Comparison of ENCODE assay signal across 1 fruit fly cellular context in the genomic region with DNA sequence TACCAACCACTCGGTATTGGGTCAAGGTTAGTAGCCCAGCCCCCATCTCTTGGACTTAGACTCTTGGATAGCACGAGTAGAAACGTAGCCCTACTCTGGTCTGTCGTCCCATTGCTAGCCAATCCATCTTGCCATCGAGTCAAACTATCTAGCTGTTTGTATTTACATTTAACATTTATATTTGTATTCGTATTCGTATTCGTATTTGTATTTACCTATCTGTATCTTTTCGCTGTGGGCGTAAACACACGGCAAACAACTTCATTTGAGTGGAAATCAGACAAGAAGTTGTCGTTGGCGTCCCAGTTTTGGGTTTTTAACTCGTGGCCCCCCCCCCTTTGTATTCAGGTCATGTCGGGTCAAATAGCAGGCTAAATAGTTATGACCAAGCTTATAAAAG.
TF ChIP-seq lines count a peak whose summit lies in the region.

No protein-coding gene starts in this region.

TF ChIP-seq in whole organism, embryonic, 481 proteins besides CTCF, POLR2A, EP300 and RAD21 (continued from another document and continues in another):
- peak; percentile 63 for TF ChIP-seq Xrp1 (GFP tag; IDR thresholded peaks at IDR 0.05; lab: Robert Waterston, UW)
- peak; percentile 71 for TF ChIP-seq wek (GFP tag; optimal IDR thresholded peaks at IDR 0.05; lab: Kevin White, UChicago)
- TF ChIP-seq so (GFP tag; IDR thresholded peaks at IDR 0.05; lab: Robert Waterston, UW), result peak; percentile 38; the same call in 1 of the 3 replicates
- no peak for TF ChIP-seq psq (GFP tag; optimal IDR thresholded peaks at IDR 0.05; lab: Kevin White, UChicago)
- no peak for TF ChIP-seq al (GFP tag; IDR thresholded peaks at IDR 0.05; lab: Robert Waterston, UW)
- peak; percentile 78 for TF ChIP-seq sens (GFP tag; lab: Kevin White, UChicago)
- peak; percentile 49 for TF ChIP-seq Side (GFP tag; optimal IDR thresholded peaks at IDR 0.05; lab: Kevin White, UChicago)
- no peak for TF ChIP-seq CG15479 (GFP tag; optimal IDR thresholded peaks at IDR 0.05; lab: Kevin White, UChicago)
- peak; percentile 11 for TF ChIP-seq MTF-1 (GFP tag; optimal IDR thresholded peaks at IDR 0.05; lab: Kevin White, UChicago; ENCODE audit: borderline replicate concordance)
- no peak for TF ChIP-seq GATAe (GFP tag; conservative IDR thresholded peaks at IDR 0.05; lab: Robert Waterston, UW)
- TF ChIP-seq Jarid2 (GFP tag; optimal IDR thresholded peaks at IDR 0.05; lab: Kevin White, UChicago), result peak; percentile 34
- TF ChIP-seq Chrac-16 (GFP tag; optimal IDR thresholded peaks at IDR 0.05; lab: Kevin White, UChicago), result no peak
- TF ChIP-seq CG11398 (GFP tag; optimal IDR thresholded peaks at IDR 0.05; lab: Kevin White, UChicago), result peak; percentile 14
- no peak for TF ChIP-seq ems (GFP tag; optimal IDR thresholded peaks at IDR 0.05; lab: Kevin White, UChicago)
- TF ChIP-seq CG10274 (GFP tag; optimal IDR thresholded peaks at IDR 0.05; lab: Kevin White, UChicago), result peak; percentile 4
- TF ChIP-seq schlank (tag; optimal IDR thresholded peaks at IDR 0.05; lab: Kevin White, UChicago), result peak; percentile 28
- TF ChIP-seq dmrt99B (tag; optimal IDR thresholded peaks at IDR 0.05; lab: Kevin White, UChicago), result peak; percentile 24
- TF ChIP-seq mirr (GFP tag; optimal IDR thresholded peaks at IDR 0.05; lab: Kevin White, UChicago), result peak; percentile 51
- no peak for TF ChIP-seq gcm2 (GFP tag; optimal IDR thresholded peaks at IDR 0.05; lab: Kevin White, UChicago)
- TF ChIP-seq CG33213 (GFP tag; optimal IDR thresholded peaks at IDR 0.05; lab: Kevin White, UChicago), result peak; percentile 22
- no peak for TF ChIP-seq gsb (GFP tag; IDR thresholded peaks at IDR 0.05; lab: Robert Waterston, UW)
- TF ChIP-seq CG13296 (GFP tag; optimal IDR thresholded peaks at IDR 0.05; lab: Kevin White, UChicago), result peak; percentile 53
- peak; percentile 28 for TF ChIP-seq btn (GFP tag; optimal IDR thresholded peaks at IDR 0.05; lab: Kevin White, UChicago)
- TF ChIP-seq Fer3 (tag; optimal IDR thresholded peaks at IDR 0.05; lab: Kevin White, UChicago), result peak; percentile 25
- no peak for TF ChIP-seq CG3995 (GFP tag; optimal IDR thresholded peaks at IDR 0.05; lab: Kevin White, UChicago)
- TF ChIP-seq H2.0 (GFP tag; IDR thresholded peaks at IDR 0.05; lab: Robert Waterston, UW), result no peak
- no peak for TF ChIP-seq inv (GFP tag; IDR thresholded peaks at IDR 0.05; lab: Robert Waterston, UW; ENCODE audit: partially characterized antibody)
- no peak for TF ChIP-seq CG9215 (GFP tag; IDR thresholded peaks at IDR 0.05; lab: Robert Waterston, UW)
- no peak for TF ChIP-seq gt (GFP tag; IDR thresholded peaks at IDR 0.05; lab: Robert Waterston, UW)
- peak; percentile 6 for TF ChIP-seq disco-r (GFP tag; optimal IDR thresholded peaks at IDR 0.05; lab: Kevin White, UChicago)
- TF ChIP-seq CG4730 (GFP tag; IDR thresholded peaks at IDR 0.05; lab: Robert Waterston, UW), result no peak
- TF ChIP-seq ttk (GFP tag; IDR thresholded peaks at IDR 0.05; lab: Robert Waterston, UW), result no peak
- peak; percentile 29 for TF ChIP-seq CG5180 (GFP tag; optimal IDR thresholded peaks at IDR 0.05; lab: Kevin White, UChicago)
- TF ChIP-seq CG32532 (GFP tag; IDR thresholded peaks at IDR 0.05; lab: Robert Waterston, UW), result no peak
- no peak for TF ChIP-seq Bdp1 (GFP tag; optimal IDR thresholded peaks at IDR 0.05; lab: Kevin White, UChicago)
- no peak for TF ChIP-seq ase (GFP tag; IDR thresholded peaks at IDR 0.05; lab: Robert Waterston, UW)
- peak; percentile 3 for TF ChIP-seq CG12391 (tag; optimal IDR thresholded peaks at IDR 0.05; lab: Kevin White, UChicago)
- TF ChIP-seq esg (GFP tag; conservative IDR thresholded peaks at IDR 0.05; lab: Robert Waterston, UW), result no peak
- TF ChIP-seq caup (GFP tag; optimal IDR thresholded peaks at IDR 0.05; lab: Kevin White, UChicago; ENCODE audit: severe bottlenecking), result peak; percentile 43
- TF ChIP-seq Asciz (GFP tag; optimal IDR thresholded peaks at IDR 0.05; lab: Kevin White, UChicago), result peak; percentile 31
- no peak for TF ChIP-seq grn (GFP tag; optimal IDR thresholded peaks at IDR 0.05; lab: Kevin White, UChicago)
- TF ChIP-seq exex (tag; optimal IDR thresholded peaks at IDR 0.05; lab: Kevin White, UChicago), result peak; percentile 23
- TF ChIP-seq CG4707 (GFP tag; optimal IDR thresholded peaks at IDR 0.05; lab: Kevin White, UChicago), result peak; percentile 53
- peak; percentile 45 for TF ChIP-seq CG15514 (GFP tag; optimal IDR thresholded peaks at IDR 0.05; lab: Kevin White, UChicago)
- no peak for TF ChIP-seq CG12744 (GFP tag; optimal IDR thresholded peaks at IDR 0.05; lab: Kevin White, UChicago)
- peak; percentile 43 for TF ChIP-seq CG9727 (GFP tag; optimal IDR thresholded peaks at IDR 0.05; lab: Kevin White, UChicago)
- TF ChIP-seq CG1792 (GFP tag; optimal IDR thresholded peaks at IDR 0.05; lab: Kevin White, UChicago), result no peak
- no peak for TF ChIP-seq ab (GFP tag; optimal IDR thresholded peaks at IDR 0.05; lab: Kevin White, UChicago)
- peak; percentile 57 for TF ChIP-seq CG2678 (tag; optimal IDR thresholded peaks at IDR 0.05; lab: Kevin White, UChicago)
- TF ChIP-seq pfk (GFP tag; optimal IDR thresholded peaks at IDR 0.05; lab: Kevin White, UChicago), result no peak
- TF ChIP-seq HLH4C (GFP tag; IDR thresholded peaks at IDR 0.05; lab: Robert Waterston, UW; ENCODE audit: partially characterized antibody), result no peak
- no peak for TF ChIP-seq Deaf1 (tag; optimal IDR thresholded peaks at IDR 0.05; lab: Kevin White, UChicago)
- no peak for TF ChIP-seq CG4617 (GFP tag; optimal IDR thresholded peaks at IDR 0.05; lab: Kevin White, UChicago; ENCODE audit: borderline replicate concordance)
- peak; percentile 54 for TF ChIP-seq CG12769 (tag; optimal IDR thresholded peaks at IDR 0.05; lab: Kevin White, UChicago)
- TF ChIP-seq Drgx (GFP tag; IDR thresholded peaks at IDR 0.05; lab: Robert Waterston, UW), result no peak
- no peak for TF ChIP-seq Dip3 (GFP tag; optimal IDR thresholded peaks at IDR 0.05; lab: Kevin White, UChicago)
- TF ChIP-seq CG11560 (tag; IDR thresholded peaks at IDR 0.05; lab: Robert Waterston, UW), result no peak
- TF ChIP-seq bab2 (GFP tag; optimal IDR thresholded peaks at IDR 0.05; lab: Kevin White, UChicago), result no peak
- peak; percentile 31 for TF ChIP-seq CG2116 (GFP tag; optimal IDR thresholded peaks at IDR 0.05; lab: Kevin White, UChicago)
- TF ChIP-seq CG2120 (GFP tag; optimal IDR thresholded peaks at IDR 0.05; lab: Kevin White, UChicago), result peak; percentile 13
- TF ChIP-seq ranshi (GFP tag; IDR thresholded peaks at IDR 0.05; lab: Robert Waterston, UW), result peak; percentile 17; the same call in 1 of the 2 replicates
- TF ChIP-seq CG3281 (GFP tag; optimal IDR thresholded peaks at IDR 0.05; lab: Kevin White, UChicago), result peak; percentile 47
- peak; percentile 62 for TF ChIP-seq unpg (GFP tag; optimal IDR thresholded peaks at IDR 0.05; lab: Kevin White, UChicago)
- TF ChIP-seq CG17186 (GFP tag; optimal IDR thresholded peaks at IDR 0.05; lab: Kevin White, UChicago), result no peak
- peak; percentile 67 for TF ChIP-seq fd64A (GFP tag; optimal IDR thresholded peaks at IDR 0.05; lab: Kevin White, UChicago)
- peak; percentile 0 for TF ChIP-seq nerfin-1 (tag; optimal IDR thresholded peaks at IDR 0.05; lab: Kevin White, UChicago)
- TF ChIP-seq Lpt (GFP tag; optimal IDR thresholded peaks at IDR 0.05; lab: Kevin White, UChicago), result no peak
- TF ChIP-seq CG17612 (GFP tag; IDR thresholded peaks at IDR 0.05; lab: Robert Waterston, UW), result no peak
- TF ChIP-seq CG8089 (GFP tag; optimal IDR thresholded peaks at IDR 0.05; lab: Kevin White, UChicago), result peak; percentile 36
- TF ChIP-seq CG6813 (GFP tag; optimal IDR thresholded peaks at IDR 0.05; lab: Kevin White, UChicago), result peak; percentile 77
- no peak for TF ChIP-seq NfI (GFP tag; optimal IDR thresholded peaks at IDR 0.05; lab: Kevin White, UChicago)
- no peak for TF ChIP-seq jing (GFP tag; optimal IDR thresholded peaks at IDR 0.05; lab: Kevin White, UChicago)
- no peak for TF ChIP-seq toy (GFP tag; IDR thresholded peaks at IDR 0.05; lab: Robert Waterston, UW)
- TF ChIP-seq CG10147 (GFP tag; optimal IDR thresholded peaks at IDR 0.05; lab: Kevin White, UChicago), result no peak
- TF ChIP-seq CG11093 (GFP tag; IDR thresholded peaks at IDR 0.05; lab: Robert Waterston, UW), result no peak
- TF ChIP-seq CG3407 (GFP tag; optimal IDR thresholded peaks at IDR 0.05; lab: Kevin White, UChicago), result peak; percentile 52
- TF ChIP-seq CG12942 (GFP tag; optimal IDR thresholded peaks at IDR 0.05; lab: Kevin White, UChicago), result peak; percentile 19
- peak; percentile 7 for TF ChIP-seq CoRest (tag; optimal IDR thresholded peaks at IDR 0.05; lab: Kevin White, UChicago)
- TF ChIP-seq lov (optimal IDR thresholded peaks at IDR 0.05; lab: Kevin White, UChicago), result no peak
- TF ChIP-seq lov (GFP tag; IDR thresholded peaks at IDR 0.05; lab: Robert Waterston, UW), result 0 out of 3 replicates have a peak, but pooled peaks have one; percentile 43
- no peak for TF ChIP-seq h (optimal IDR thresholded peaks at IDR 0.05; lab: Kevin White, UChicago)
- TF ChIP-seq CG6854 (GFP tag; optimal IDR thresholded peaks at IDR 0.05; lab: Kevin White, UChicago), result peak; percentile 45
- TF ChIP-seq Sin3A (optimal IDR thresholded peaks at IDR 0.05; lab: Kevin White, UChicago), result no peak
- no peak for TF ChIP-seq Atf3 (GFP tag; optimal IDR thresholded peaks at IDR 0.05; lab: Kevin White, UChicago)
- TF ChIP-seq ERR (GFP tag; optimal IDR thresholded peaks at IDR 0.05; lab: Kevin White, UChicago), result no peak
- no peak for TF ChIP-seq CG13123 (GFP tag; optimal IDR thresholded peaks at IDR 0.05; lab: Kevin White, UChicago)
- no peak for TF ChIP-seq dati (GFP tag; IDR thresholded peaks at IDR 0.05; lab: Robert Waterston, UW)
- TF ChIP-seq Adf1 (GFP tag; IDR thresholded peaks at IDR 0.05; lab: Robert Waterston, UW), result no peak
- no peak for TF ChIP-seq ewg (GFP tag; optimal IDR thresholded peaks at IDR 0.05; lab: Kevin White, UChicago)
- no peak for TF ChIP-seq ci (GFP tag; IDR thresholded peaks at IDR 0.05; lab: Robert Waterston, UW)
- peak; percentile 20 for TF ChIP-seq run (tag; optimal IDR thresholded peaks at IDR 0.05; lab: Kevin White, UChicago)
- TF ChIP-seq dm (GFP tag; optimal IDR thresholded peaks at IDR 0.05; lab: Kevin White, UChicago), result no peak
- no peak for TF ChIP-seq Optix (GFP tag; IDR thresholded peaks at IDR 0.05; lab: Robert Waterston, UW)
- no peak for TF ChIP-seq CG7928 (GFP tag; optimal IDR thresholded peaks at IDR 0.05; lab: Kevin White, UChicago)
- no peak for TF ChIP-seq NK7.1 (GFP tag; optimal IDR thresholded peaks at IDR 0.05; lab: Kevin White, UChicago)
- peak; percentile 21 for TF ChIP-seq CG12219 (GFP tag; optimal IDR thresholded peaks at IDR 0.05; lab: Kevin White, UChicago)
- no peak for TF ChIP-seq Antp (GFP tag; optimal IDR thresholded peaks at IDR 0.05; lab: Kevin White, UChicago)
- peak; percentile 62 for TF ChIP-seq CG2875 (GFP tag; optimal IDR thresholded peaks at IDR 0.05; lab: Kevin White, UChicago)
- TF ChIP-seq fd3F (GFP tag; optimal IDR thresholded peaks at IDR 0.05; lab: Kevin White, UChicago), result peak; percentile 25
- peak; percentile 80 for TF ChIP-seq Med (GFP tag; lab: Kevin White, UChicago)
- TF ChIP-seq Dek (tag; optimal IDR thresholded peaks at IDR 0.05; lab: Kevin White, UChicago), result no peak
- TF ChIP-seq NC2α (GFP tag; optimal IDR thresholded peaks at IDR 0.05; lab: Kevin White, UChicago), result no peak
- TF ChIP-seq pzg (GFP tag; optimal IDR thresholded peaks at IDR 0.05; lab: Kevin White, UChicago), result no peak
- no peak for TF ChIP-seq kay (GFP tag; optimal IDR thresholded peaks at IDR 0.05; lab: Kevin White, UChicago)
- peak; percentile 10 for TF ChIP-seq CG7556 (GFP tag; optimal IDR thresholded peaks at IDR 0.05; lab: Kevin White, UChicago)
- TF ChIP-seq Opbp (GFP tag; IDR thresholded peaks at IDR 0.05; lab: Robert Waterston, UW; ENCODE audit: partially characterized antibody), result no peak
- peak; percentile 58 for TF ChIP-seq CG1603 (tag; optimal IDR thresholded peaks at IDR 0.05; lab: Kevin White, UChicago)
- TF ChIP-seq CG6254 (GFP tag; optimal IDR thresholded peaks at IDR 0.05; lab: Kevin White, UChicago), result peak; percentile 42
- no peak for TF ChIP-seq sc (optimal IDR thresholded peaks at IDR 0.05; lab: Kevin White, UChicago)
- TF ChIP-seq sc (GFP tag; optimal IDR thresholded peaks at IDR 0.05; lab: Kevin White, UChicago), result peak; percentile 16
- no peak for TF ChIP-seq CG6654 (GFP tag; optimal IDR thresholded peaks at IDR 0.05; lab: Kevin White, UChicago)
- TF ChIP-seq CG17829 (tag; optimal IDR thresholded peaks at IDR 0.05; lab: Kevin White, UChicago), result no peak
- no peak for TF ChIP-seq Rx (GFP tag; IDR thresholded peaks at IDR 0.05; lab: Robert Waterston, UW)
- TF ChIP-seq CG7987 (GFP tag; optimal IDR thresholded peaks at IDR 0.05; lab: Kevin White, UChicago), result peak; percentile 38
- TF ChIP-seq Eip74EF (GFP tag; optimal IDR thresholded peaks at IDR 0.05; lab: Kevin White, UChicago), result no peak
- TF ChIP-seq CG17912 (GFP tag; optimal IDR thresholded peaks at IDR 0.05; lab: Kevin White, UChicago), result peak; percentile 14
- no peak for TF ChIP-seq CG8388 (GFP tag; optimal IDR thresholded peaks at IDR 0.05; lab: Kevin White, UChicago)
- peak; percentile 71 for TF ChIP-seq CG15696 (tag; optimal IDR thresholded peaks at IDR 0.05; lab: Kevin White, UChicago)
- no peak for TF ChIP-seq vnd (GFP tag; IDR thresholded peaks at IDR 0.05; lab: Robert Waterston, UW; ENCODE audit: partially characterized antibody)
- peak; percentile 53 for TF ChIP-seq sd (tag; optimal IDR thresholded peaks at IDR 0.05; lab: Kevin White, UChicago)
- no peak for TF ChIP-seq CG10366 (GFP tag; IDR thresholded peaks at IDR 0.05; lab: Robert Waterston, UW)
- no peak for TF ChIP-seq ssp (GFP tag; IDR thresholded peaks at IDR 0.05; lab: Robert Waterston, UW)
- peak; percentile 54 for TF ChIP-seq nau (GFP tag; optimal IDR thresholded peaks at IDR 0.05; lab: Kevin White, UChicago)
- TF ChIP-seq trh (GFP tag; optimal IDR thresholded peaks at IDR 0.05; lab: Kevin White, UChicago), result no peak
- peak; percentile 6 for TF ChIP-seq scrt (GFP tag; optimal IDR thresholded peaks at IDR 0.05; lab: Kevin White, UChicago)
- peak; percentile 15 for TF ChIP-seq Lhr (GFP tag; optimal IDR thresholded peaks at IDR 0.05; lab: Kevin White, UChicago)
- TF ChIP-seq CG3847 (GFP tag; IDR thresholded peaks at IDR 0.05; lab: Robert Waterston, UW), result no peak
- peak; percentile 49 for TF ChIP-seq CG18619 (GFP tag; optimal IDR thresholded peaks at IDR 0.05; lab: Kevin White, UChicago)
- no peak for TF ChIP-seq E2f1 (GFP tag; IDR thresholded peaks at IDR 0.05; lab: Robert Waterston, UW)
- peak; percentile 25; the same call in 1 of the 2 replicates for TF ChIP-seq CG31441 (GFP tag; IDR thresholded peaks at IDR 0.05; lab: Robert Waterston, UW)
- peak; percentile 21 for TF ChIP-seq gcm (GFP tag; optimal IDR thresholded peaks at IDR 0.05; lab: Kevin White, UChicago)
